Fruit fly (Drosophila melanogaster) whole organism, wandering third instar larva: ENCODE results near the gene Ugt35E1.
A peak's percentile ranks its signal among the peaks of the same experiment; 100 is the strongest.

Experiments
- Abd-B ChIP-seq: fragments of >200 bp; optimal IDR thresholded peaks from 2 replicates; lab custom pipeline; 2017; ENCODE audit warnings: missing biosample characterization, missing genetic modification characterization
- CG9705 ChIP-seq: fragments of 200-800 bp; sonication (Bioruptor generic); optimal IDR thresholded peaks from 2 replicates; lab custom pipeline; 2018; ENCODE audit warnings: missing biosample characterization, mild to moderate bottlenecking, missing genetic modification characterization
- CrebA ChIP-seq: fragments of 200-800 bp; sonication (Bioruptor generic); optimal IDR thresholded peaks from 2 replicates; lab custom pipeline; 2016; ENCODE audit warnings: missing biosample characterization, mild to moderate bottlenecking, missing genetic modification characterization, borderline replicate concordance
- Dfd ChIP-seq: fragments of >200 bp; optimal IDR thresholded peaks from 2 replicates; lab custom pipeline; 2017; ENCODE audit warnings: missing biosample characterization, missing genetic modification characterization
- Dif ChIP-seq: fragments of 200-275, 200-300 bp; sonication (Bioruptor generic); optimal IDR thresholded peaks from 2 replicates; lab custom pipeline; 2018; ENCODE audit warnings: missing biosample characterization, missing genetic modification characterization; ENCODE audit not compliant: partially characterized antibody
- GATAd ChIP-seq: sonication (Bioruptor generic); optimal IDR thresholded peaks from 2 replicates; lab custom pipeline; 2016; ENCODE audit warnings: missing biosample characterization, missing genetic modification characterization
- HLH106 ChIP-seq: fragments of 200-800 bp; optimal IDR thresholded peaks from 3 replicates; lab custom pipeline; 2019; ENCODE audit warnings: missing biosample characterization, mild to moderate bottlenecking, missing genetic modification characterization, moderate library complexity
- Hnf4 ChIP-seq: fragments of 200-800 bp; sonication (Bioruptor generic); optimal IDR thresholded peaks from 2 replicates; lab custom pipeline; 2016; ENCODE audit warnings: missing biosample characterization, mild to moderate bottlenecking, missing genetic modification characterization
- Hr78 ChIP-seq: fragments of >200 bp; optimal IDR thresholded peaks from 2 replicates; lab custom pipeline; 2017; ENCODE audit warnings: missing biosample characterization, missing genetic modification characterization
- Hr83 ChIP-seq: fragments of 200-300 bp; sonication (Bioruptor generic); optimal IDR thresholded peaks from 2 replicates; lab custom pipeline; 2016; ENCODE audit warnings: missing biosample characterization, mild to moderate bottlenecking, missing genetic modification characterization, moderate library complexity; ENCODE audit not compliant: poor library complexity, severe bottlenecking
- Jra ChIP-seq: sonication (Bioruptor generic); optimal IDR thresholded peaks from 2 replicates; lab custom pipeline; 2016; ENCODE audit warnings: missing biosample characterization, missing genetic modification characterization
- Mio ChIP-seq: sonication (Bioruptor generic); optimal IDR thresholded peaks from 2 replicates; lab custom pipeline; 2016; ENCODE audit warnings: missing biosample characterization, missing genetic modification characterization
- Myc ChIP-seq: fragments of >200 bp; optimal IDR thresholded peaks from 2 replicates; lab custom pipeline; 2017
- N ChIP-seq: fragments of >200 bp; optimal IDR thresholded peaks from 2 replicates; lab custom pipeline; 2018; ENCODE audit warnings: missing biosample characterization, missing external identifiers, missing genetic modification characterization
- OdsH ChIP-seq: fragments of 200-800 bp; sonication (Bioruptor generic); optimal IDR thresholded peaks from 2 replicates; lab custom pipeline; 2016; ENCODE audit warnings: missing biosample characterization, mild to moderate bottlenecking, missing genetic modification characterization
- Rel ChIP-seq, 2 experiments: fragments of 200-800 bp; sonication (Bioruptor generic) in 1 of 2; optimal IDR thresholded peaks; 2 replicates in 1 of 2; 3 replicates in 1 of 2; lab custom pipeline; 2016 to 2019; ENCODE audit warnings: mild to moderate bottlenecking in 2 of 2, missing biosample characterization in 2 of 2, missing genetic modification characterization in 2 of 2, moderate library complexity in 1 of 2
- Sp1 ChIP-seq: fragments of 200-800 bp; sonication (Bioruptor generic); optimal IDR thresholded peaks from 3 replicates; lab custom pipeline; 2019; ENCODE audit warnings: missing biosample characterization, mild to moderate bottlenecking, missing genetic modification characterization, moderate library complexity
- Vsx2 ChIP-seq: fragments of 200-300, 225-300 bp; sonication (Bioruptor generic); optimal IDR thresholded peaks from 2 replicates; lab custom pipeline; 2018; ENCODE audit warnings: missing biosample characterization, missing genetic modification characterization; ENCODE audit not compliant: partially characterized antibody
- br ChIP-seq: fragments of 200-800 bp; sonication (Bioruptor generic); optimal IDR thresholded peaks from 2 replicates; lab custom pipeline; 2016; ENCODE audit warnings: missing biosample characterization, missing genetic modification characterization
- brk ChIP-seq: fragments of 200-800 bp; sonication (Bioruptor generic); optimal IDR thresholded peaks from 2 replicates; lab custom pipeline; 2016; ENCODE audit warnings: missing biosample characterization, mild to moderate bottlenecking, missing genetic modification characterization
- dl ChIP-seq, 2 experiments: fragments of 175-275, 200-275 bp in 1 of 2; fragments of 200-275 bp in 1 of 2; sonication (Bioruptor generic); optimal IDR thresholded peaks; lab custom pipeline; 2018; ENCODE audit warnings: mild to moderate bottlenecking in 2 of 2, missing biosample characterization in 2 of 2, missing genetic modification characterization in 2 of 2, moderate library complexity in 2 of 2; ENCODE audit not compliant: partially characterized antibody in 2 of 2, insufficient read depth in 1 of 2
- dmrt93B ChIP-seq: fragments of 200-800 bp; sonication (Bioruptor generic); optimal IDR thresholded peaks from 2 replicates; lab custom pipeline; 2018; ENCODE audit warnings: missing biosample characterization, mild to moderate bottlenecking, missing genetic modification characterization
- dsf ChIP-seq: sonication (Bioruptor generic); optimal IDR thresholded peaks from 2 replicates; lab custom pipeline; 2016; ENCODE audit warnings: missing biosample characterization, missing genetic modification characterization, borderline replicate concordance
- ey ChIP-seq: fragments of 200-800 bp; sonication (Bioruptor generic); optimal IDR thresholded peaks from 2 replicates; lab custom pipeline; 2016; ENCODE audit warnings: missing biosample characterization, missing genetic modification characterization
- foxo ChIP-seq, 2 experiments: fragments of 200-800 bp; sonication (Bioruptor generic); optimal IDR thresholded peaks; 2 replicates in 1 of 2; 3 replicates in 1 of 2; lab custom pipeline; 2016 to 2017; ENCODE audit warnings: missing biosample characterization in 2 of 2, missing genetic modification characterization in 2 of 2
- fru ChIP-seq: fragments of 200-800 bp; sonication (Bioruptor generic); optimal IDR thresholded peaks from 3 replicates; lab custom pipeline; 2016; ENCODE audit warnings: missing biosample characterization, mild to moderate bottlenecking, missing genetic modification characterization
- h ChIP-seq: fragments of 200-800 bp; sonication (Bioruptor generic); optimal IDR thresholded peaks from 3 replicates; lab custom pipeline; 2016; ENCODE audit warnings: missing biosample characterization, mild to moderate bottlenecking, missing genetic modification characterization
- lola ChIP-seq: fragments of >200 bp; optimal IDR thresholded peaks from 2 replicates; lab custom pipeline; 2017; ENCODE audit warnings: missing biosample characterization, missing genetic modification characterization
- pan ChIP-seq: fragments of >200 bp; optimal IDR thresholded peaks from 2 replicates; lab custom pipeline; 2017
- psq ChIP-seq: fragments of 200-800 bp; sonication (Bioruptor generic); optimal IDR thresholded peaks from 3 replicates; lab custom pipeline; 2017; ENCODE audit warnings: missing biosample characterization, mild to moderate bottlenecking, missing genetic modification characterization, moderate library complexity
- rgr ChIP-seq: fragments of 200-800 bp; sonication (Bioruptor generic); optimal IDR thresholded peaks from 3 replicates; lab custom pipeline; 2016; ENCODE audit warnings: missing biosample characterization, mild to moderate bottlenecking, missing genetic modification characterization
- sage ChIP-seq: fragments of 200-800 bp; sonication (Bioruptor generic); optimal IDR thresholded peaks from 2 replicates; lab custom pipeline; 2016; ENCODE audit warnings: missing biosample characterization, mild to moderate bottlenecking, missing genetic modification characterization
- usp ChIP-seq: fragments of >200 bp; optimal IDR thresholded peaks from 2 replicates; lab custom pipeline; 2017; ENCODE audit warnings: missing biosample characterization, missing genetic modification characterization
- woc ChIP-seq: sonication (Bioruptor generic); optimal IDR thresholded peaks from 2 replicates; lab custom pipeline; 2016; ENCODE audit warnings: missing biosample characterization, mild to moderate bottlenecking, missing genetic modification characterization

Ugt35E1 gene

DNA sequence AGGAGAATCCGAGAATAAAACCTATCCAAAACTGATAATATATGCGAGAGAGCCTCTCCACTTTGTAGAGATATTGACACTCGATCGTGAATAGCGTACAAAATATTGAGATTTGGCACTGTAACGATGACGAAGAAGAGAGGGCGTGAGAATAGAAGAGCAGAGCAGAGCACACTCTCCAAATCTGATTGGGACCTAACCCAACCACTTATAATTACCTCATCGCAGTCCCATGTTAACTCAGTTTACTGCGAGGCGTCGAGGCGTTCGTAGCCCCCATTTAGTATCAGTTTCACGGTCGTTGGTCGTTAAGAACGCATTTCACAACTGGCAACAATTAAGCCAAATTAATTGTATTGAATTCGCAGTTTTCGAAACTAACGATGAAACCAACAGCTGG, 9.0 kb downstream of the Ugt35E1 start, which contains the start of gene Ugt302C1 (continued):
- no peak for TF ChIP-seq lola (GFP tag; lab: Kevin White, UChicago)
- TF ChIP-seq, all 38 proteins: peak for 14

DNA sequence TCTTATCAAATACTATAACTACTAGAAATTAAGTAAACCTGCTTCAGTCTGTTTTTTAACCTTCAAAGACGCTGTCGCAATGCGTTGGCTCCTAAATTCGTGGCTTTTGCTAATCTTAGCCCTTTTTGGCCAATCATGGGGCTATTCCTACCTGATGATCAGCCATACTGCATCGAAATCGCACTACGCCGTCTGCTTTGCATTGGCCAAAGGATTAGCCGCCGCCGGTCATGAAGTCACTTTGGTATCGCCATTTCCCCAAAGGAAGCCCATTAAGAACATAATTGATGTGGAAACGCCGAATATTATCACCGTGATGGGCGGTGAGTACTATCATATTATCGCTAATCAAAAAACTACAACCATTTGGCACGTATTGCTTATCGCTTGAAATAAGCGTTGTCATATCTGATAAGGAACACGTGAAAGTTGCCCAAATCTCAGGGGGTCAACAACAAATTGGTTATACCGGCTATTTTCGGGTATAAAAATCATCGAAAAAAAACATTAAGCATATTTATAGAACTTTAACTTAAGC, 11.2 kb downstream of the Ugt35E1 start, which contains the start of gene Ugt302E1:
Ugt302E1 (plus strand) TSS at position 51 of the 538 bp plus-strand sequence.
- no peak for TF ChIP-seq Hr78 (GFP tag; lab: Kevin White, UChicago)
- TF ChIP-seq lola (GFP tag; lab: Kevin White, UChicago), result no peak
- TF ChIP-seq dmrt93B (GFP tag; lab: Kevin White, UChicago), result no peak
- no peak for TF ChIP-seq dl (GFP tag; optimal IDR thresholded peaks at IDR 0.05; lab: Kevin White, UChicago; ENCODE audit: insufficient read depth in 1 of 2, partially characterized antibody in 2 of 2)
- TF ChIP-seq rgr (GFP tag; lab: Kevin White, UChicago), result no peak
- no peak for TF ChIP-seq Mio (GFP tag; lab: Kevin White, UChicago)
- no peak for TF ChIP-seq sage
- no peak for TF ChIP-seq br
- no peak for TF ChIP-seq CG9705 (GFP tag; lab: Kevin White, UChicago)
- no peak for TF ChIP-seq CrebA (GFP tag; lab: Kevin White, UChicago)
- no peak for TF ChIP-seq N
- no peak for TF ChIP-seq Dif (GFP tag; lab: Kevin White, UChicago)
- TF ChIP-seq pan, result no peak
- TF ChIP-seq Dfd (GFP tag; lab: Kevin White, UChicago), result no peak

DNA sequence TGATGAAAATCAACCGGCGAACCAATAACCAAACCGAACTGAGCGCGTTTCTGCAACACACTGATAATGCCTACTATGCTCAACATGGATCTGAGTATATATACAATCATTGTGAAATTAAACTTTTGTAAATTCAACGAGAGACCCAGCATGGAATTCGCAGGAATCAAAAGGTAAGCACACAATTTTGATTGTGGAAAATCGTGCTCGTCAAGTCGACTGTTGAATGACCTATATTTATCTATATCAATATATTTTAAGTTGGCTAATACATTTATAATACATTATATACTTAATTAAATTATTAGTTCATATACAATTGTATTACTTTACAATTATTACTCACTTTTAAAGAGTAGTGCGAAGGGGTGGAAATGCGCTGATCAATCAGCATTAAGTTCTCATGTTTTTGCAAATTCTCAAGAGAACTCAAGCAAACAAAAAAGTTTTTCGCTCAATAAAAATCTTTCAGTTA, 12.0 kb downstream of the Ugt35E1 start, which contains the start of gene Ugt302K1:
Ugt302K1 (minus strand) TSS at position 51 of the 475 bp plus-strand sequence.
- TF ChIP-seq rgr (GFP tag; lab: Kevin White, UChicago) (peak; percentile 63), h (GFP tag; lab: Kevin White, UChicago) (peak; percentile 71), br (no peak), fru (peak; percentile 54), psq (peak; percentile 40), woc (GFP tag; lab: Kevin White, UChicago) (peak; percentile 15), Rel (GFP tag; optimal IDR thresholded peaks at IDR 0.05; lab: Kevin White, UChicago) (peak; percentile 46), Rel (tag; optimal IDR thresholded peaks at IDR 0.05; lab: Kevin White, UChicago) (no peak), OdsH (GFP tag; lab: Kevin White, UChicago) (peak; percentile 60), foxo (GFP tag; optimal IDR thresholded peaks at IDR 0.05; lab: Kevin White, UChicago) (peak in 1 of 2 experiments; percentile 73), sage (peak; percentile 54), Hr78 (GFP tag; lab: Kevin White, UChicago) (no peak), Jra (GFP tag; lab: Kevin White, UChicago) (no peak), GATAd (no peak), dmrt93B (GFP tag; lab: Kevin White, UChicago) (peak; percentile 57), Dif (GFP tag; lab: Kevin White, UChicago) (no peak), HLH106 (tag; lab: Kevin White, UChicago) (peak; percentile 73), brk (GFP tag; lab: Kevin White, UChicago) (no peak), Sp1 (GFP tag; lab: Kevin White, UChicago) (peak; percentile 62), ey (GFP tag; lab: Kevin White, UChicago) (no peak)
- TF ChIP-seq, all 38 proteins: peak for 12

DNA sequence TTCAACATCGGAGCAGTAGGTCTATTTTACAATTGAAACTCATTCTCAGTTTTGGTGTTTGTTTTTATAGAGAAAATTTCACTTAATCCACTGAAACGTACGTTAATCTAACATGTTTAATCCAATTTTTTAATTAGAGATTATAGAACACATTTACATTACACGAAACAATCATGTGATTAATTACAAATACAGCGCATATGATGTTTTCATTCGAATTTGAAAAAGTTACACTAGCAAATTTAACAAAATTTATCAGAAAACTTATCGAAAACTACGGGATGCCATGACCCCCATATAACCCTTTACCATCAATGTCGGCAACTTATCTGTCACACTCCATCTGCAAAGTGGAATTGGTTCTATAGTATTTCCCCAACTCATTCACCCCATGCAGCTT, 20.7 kb downstream of the Ugt35E1 start, which contains the start of gene CheA86a:
CheA86a (minus strand) TSS at position 101 of the 400 bp plus-strand sequence.
- TF ChIP-seq psq (no peak), pan (no peak), fru (no peak), dl (GFP tag; optimal IDR thresholded peaks at IDR 0.05; lab: Kevin White, UChicago; ENCODE audit: insufficient read depth in 1 of 2, partially characterized antibody in 2 of 2) (no peak), Abd-B (GFP tag; lab: Kevin White, UChicago) (no peak), Hr83 (GFP tag; lab: Kevin White, UChicago) (no peak), foxo (GFP tag; optimal IDR thresholded peaks at IDR 0.05; lab: Kevin White, UChicago) (no peak), sage (no peak), Hnf4 (GFP tag; lab: Kevin White, UChicago) (no peak), br (no peak), OdsH (GFP tag; lab: Kevin White, UChicago) (no peak), Sp1 (GFP tag; lab: Kevin White, UChicago) (no peak), GATAd (no peak), Vsx2 (no peak), ey (GFP tag; lab: Kevin White, UChicago) (no peak), usp (GFP tag; lab: Kevin White, UChicago) (no peak), Myc (lab: Kevin White, UChicago) (no peak), dsf (GFP tag; lab: Kevin White, UChicago) (no peak), HLH106 (tag; lab: Kevin White, UChicago) (no peak), h (GFP tag; lab: Kevin White, UChicago) (no peak)
